Worm (Caenorhabditis elegans) whole organism, L2 larva: ENCODE data around the gene T10C6.10.

ENCODE experiments used
- R02D3.7 ChIP-seq: fragments of 150-350 bp; optimal IDR thresholded peaks from 2 replicates; lab custom pipeline; 2014; ENCODE audit warnings: missing biosample characterization, missing genetic modification characterization
- aly-2 ChIP-seq: fragments of 150-350 bp; optimal IDR thresholded peaks from 2 replicates; lab custom pipeline; 2014; ENCODE audit warnings: missing biosample characterization, missing genetic modification characterization
- egl-27 ChIP-seq: sonication (generic microtip); optimal IDR thresholded peaks from 3 replicates; lab custom pipeline; 2017; ENCODE audit warnings: missing biosample characterization, missing genetic modification reagents, missing genetic modification characterization
- lin-13 ChIP-seq: fragments of 150-350 bp; optimal IDR thresholded peaks from 2 replicates; lab custom pipeline; 2014; ENCODE audit warnings: missing biosample characterization, missing genetic modification reagents, missing genetic modification characterization
- lsy-2 ChIP-seq, 2 experiments: fragments of 150-350 bp in 1 of 2; sonication (generic microtip) in 1 of 2; optimal IDR thresholded peaks; 2 replicates each; lab custom pipeline; 2014 to 2017; ENCODE audit warnings: missing biosample characterization in 2 of 2, missing genetic modification characterization in 2 of 2
- skn-1 ChIP-seq: sonication (generic microtip); optimal IDR thresholded peaks from 2 replicates; lab custom pipeline; 2017; ENCODE audit warnings: missing biosample characterization, missing genetic modification characterization
- unc-39 ChIP-seq: fragments of 150-350 bp; optimal IDR thresholded peaks from 2 replicates; lab custom pipeline; 2014; ENCODE audit warnings: missing biosample characterization, missing genetic modification characterization
- unc-62 ChIP-seq: fragments of 150-350 bp; optimal IDR thresholded peaks from 2 replicates; lab custom pipeline; 2014; ENCODE audit warnings: missing biosample characterization, missing genetic modification reagents, missing genetic modification characterization

DNA sequence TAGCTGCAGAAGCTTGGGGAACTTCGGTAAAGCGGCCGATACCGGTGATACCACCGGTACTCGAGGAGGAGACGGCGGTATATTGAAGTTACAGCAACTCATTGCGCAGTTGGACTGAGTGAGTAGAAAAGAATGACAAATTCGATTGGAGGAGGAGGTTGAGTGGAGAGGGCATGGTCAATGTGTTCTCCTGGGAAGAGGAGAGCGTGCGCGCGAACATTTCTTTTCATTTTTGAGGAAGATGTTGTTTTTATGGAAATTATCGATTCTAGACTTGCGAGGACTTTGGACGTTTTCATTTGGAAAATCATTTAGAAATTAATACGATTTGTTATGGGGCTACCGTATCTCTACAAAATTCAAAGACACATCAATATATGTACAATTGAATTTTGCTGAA, 7.0 kb upstream of the T10C6.10 start:
- TF ChIP-seq unc-62 (GFP tag; lab: Kevin White, UChicago) (no peak), skn-1 (no peak), lin-13 (GFP tag; lab: Kevin White, UChicago) (no peak), lsy-2 (tag; optimal IDR thresholded peaks at IDR 0.05; lab: Kevin White, UChicago) (no peak), egl-27 (tag; lab: Kevin White, UChicago) (no peak), R02D3.7 (tag; lab: Kevin White, UChicago) (no peak), unc-39 (tag; lab: Kevin White, UChicago) (no peak), aly-2 (tag; lab: Kevin White, UChicago) (no peak)
